Fruit fly (Drosophila melanogaster): Measurements from ENCODE around the gene TotF.

DNA sequence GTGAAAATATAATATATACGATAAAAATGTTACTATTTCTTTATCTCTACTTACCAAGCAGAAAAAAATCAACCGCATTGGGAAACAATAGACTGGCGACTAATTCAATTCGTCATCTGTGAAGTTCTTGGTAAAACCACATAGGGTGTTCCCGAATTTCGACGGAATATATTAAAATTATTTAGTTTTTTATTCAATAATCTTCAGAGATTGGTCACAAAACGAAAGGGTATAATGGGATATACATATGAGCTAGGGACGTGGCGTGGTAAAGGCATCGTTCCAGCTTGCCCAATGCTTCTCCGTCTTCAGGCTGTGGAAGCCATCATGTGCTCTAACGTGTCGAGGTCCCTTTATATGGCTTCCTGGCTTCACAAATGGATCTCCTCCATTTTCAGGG is 49.4 kb upstream of the TotF start, which contains the start of gene CG42866:
- TF ChIP-seq br (GFP tag; optimal IDR thresholded peaks at IDR 0.05) (no peak), Dif (GFP tag; optimal IDR thresholded peaks at IDR 0.05; ENCODE audit: partially characterized antibody) (no peak), brk (GFP tag; optimal IDR thresholded peaks at IDR 0.05) (no peak), Myc (optimal IDR thresholded peaks at IDR 0.05) (no peak), h (GFP tag; optimal IDR thresholded peaks at IDR 0.05) (no peak), sv (GFP tag; optimal IDR thresholded peaks at IDR 0.05) (no peak), woc (GFP tag; optimal IDR thresholded peaks at IDR 0.05) (no peak), pan (optimal IDR thresholded peaks at IDR 0.05) (no peak)
